Fruit fly (Drosophila melanogaster) whole organism, wandering third instar larva: ENCODE data around the gene Vinc.
A peak's percentile ranks its signal among the peaks of the same experiment; 100 is the strongest.

ENCODE experiments used
- GATAd ChIP-seq: sonication (Bioruptor generic); optimal IDR thresholded peaks from 2 replicates; lab custom pipeline; 2016; ENCODE audit warnings: missing biosample characterization, missing genetic modification characterization
- HLH106 ChIP-seq: fragments of 200-800 bp; optimal IDR thresholded peaks from 3 replicates; lab custom pipeline; 2019; ENCODE audit warnings: missing biosample characterization, mild to moderate bottlenecking, missing genetic modification characterization, moderate library complexity
- Myc ChIP-seq: fragments of >200 bp; optimal IDR thresholded peaks from 2 replicates; lab custom pipeline; 2017
- psq ChIP-seq: fragments of 200-800 bp; sonication (Bioruptor generic); optimal IDR thresholded peaks from 3 replicates; lab custom pipeline; 2017; ENCODE audit warnings: missing biosample characterization, mild to moderate bottlenecking, missing genetic modification characterization, moderate library complexity
- usp ChIP-seq: fragments of >200 bp; optimal IDR thresholded peaks from 2 replicates; lab custom pipeline; 2017; ENCODE audit warnings: missing biosample characterization, missing genetic modification characterization

- TF ChIP-seq Myc (lab: Kevin White, UChicago) (no peak), psq (GFP tag; lab: Kevin White, UChicago) (no peak), GATAd (GFP tag; lab: Kevin White, UChicago) (no peak), HLH106 (tag; lab: Kevin White, UChicago) (peak; percentile 36), usp (GFP tag; lab: Kevin White, UChicago) (no peak)
Measured at dm6 chrX:2212327-2212820, 10.0 kb downstream of the Vinc start.
